Worm (Caenorhabditis elegans) whole organism, L4 larva: ENCODE data around the gene pepm-1.

ENCODE experiments used
- F10B5.3 ChIP-seq: sonication (generic microtip); optimal IDR thresholded peaks from 2 replicates; lab custom pipeline; 2016; ENCODE audit warnings: mild to moderate bottlenecking, missing genetic modification characterization, missing compliant biosample characterization
- F37D6.2 ChIP-seq: sonication (generic microtip); optimal IDR thresholded peaks from 2 replicates; lab custom pipeline; 2016; ENCODE audit warnings: mild to moderate bottlenecking, missing genetic modification characterization, missing compliant biosample characterization
- F49E8.2 ChIP-seq: sonication (generic microtip); optimal IDR thresholded peaks from 2 replicates; lab custom pipeline; 2016; ENCODE audit warnings: missing compliant biosample characterization, mild to moderate bottlenecking, missing genetic modification characterization, borderline replicate concordance
- T26A8.4 ChIP-seq: fragments of 200-800 bp; sonication (Bioruptor generic); IDR thresholded peaks from 2 replicates; pipeline ENCODE4 v1.3.6; 2022; ENCODE audit warnings: missing genetic modification characterization, missing compliant biosample characterization
- Y5F2A.4 ChIP-seq: fragments of 200-800 bp; sonication (Bioruptor generic); optimal IDR thresholded peaks from 2 replicates; lab custom pipeline; 2018; ENCODE audit warnings: mild to moderate bottlenecking, missing genetic modification characterization, missing compliant biosample characterization
- aha-1 ChIP-seq: fragments of 150-350 bp; peaks from one replicate; lab custom pipeline; 2014; ENCODE audit warnings: missing biosample characterization, missing genetic modification characterization
- aly-2 ChIP-seq: sonication (generic microtip); optimal IDR thresholded peaks from 2 replicates; lab custom pipeline; 2018; ENCODE audit warnings: missing biosample characterization, missing genetic modification characterization
- ama-1 ChIP-seq: fragments of 150-350 bp; optimal IDR thresholded peaks from 2 replicates; lab custom pipeline; 2014; ENCODE audit warnings: inconsistent platforms, mixed read lengths
- arid-1 ChIP-seq: fragments of 200-800 bp; sonication (Bioruptor generic); conservative IDR thresholded peaks from 2 replicates; pipeline ENCODE4 v1.3.6; 2022; ENCODE audit warnings: missing genetic modification reagents, missing genetic modification characterization, missing compliant biosample characterization
- daf-16 ChIP-seq, 3 experiments: sonication (generic microtip); optimal IDR thresholded peaks; 2 replicates each; lab custom pipeline; 2016 to 2017; ENCODE audit warnings: missing genetic modification characterization in 3 of 3, missing genetic modification reagents in 3 of 3, mild to moderate bottlenecking in 2 of 3, missing compliant biosample characterization in 2 of 3, missing biosample characterization in 1 of 3, moderate library complexity in 1 of 3
- dmd-9 ChIP-seq: fragments of 200-800 bp; sonication (Bioruptor generic); IDR thresholded peaks from 2 replicates; pipeline ENCODE4 v1.3.6; 2022; ENCODE audit warnings: missing genetic modification reagents, missing genetic modification characterization, missing compliant biosample characterization
- dve-1 ChIP-seq: sonication (generic microtip); optimal IDR thresholded peaks from 2 replicates; lab custom pipeline; 2017; ENCODE audit warnings: antibody characterized with exemption, mild to moderate bottlenecking, missing genetic modification characterization, missing compliant biosample characterization; ENCODE audit not compliant: insufficient read depth
- egl-27 ChIP-seq: sonication (generic microtip); optimal IDR thresholded peaks from 3 replicates; lab custom pipeline; 2017; ENCODE audit warnings: missing biosample characterization, missing genetic modification reagents, missing genetic modification characterization
- egl-43 ChIP-seq: fragments of 200-800 bp; sonication (Bioruptor generic); IDR thresholded peaks from 2 replicates; pipeline ENCODE4 v1.3.6; 2022; ENCODE audit warnings: missing genetic modification reagents, missing genetic modification characterization, missing compliant biosample characterization
- hlh-11 ChIP-seq: fragments of 200-800 bp; sonication (Bioruptor generic); optimal IDR thresholded peaks from 2 replicates; lab custom pipeline; 2018; ENCODE audit warnings: mild to moderate bottlenecking, missing genetic modification characterization, missing compliant biosample characterization
- hlh-30 ChIP-seq: sonication (generic microtip); optimal IDR thresholded peaks from 2 replicates; lab custom pipeline; 2017; ENCODE audit warnings: antibody characterized with exemption, mild to moderate bottlenecking, missing genetic modification characterization, missing compliant biosample characterization; ENCODE audit not compliant: insufficient read depth
- lim-7 ChIP-seq: fragments of 200-800 bp; sonication (Bioruptor generic); IDR thresholded peaks from 2 replicates; pipeline ENCODE4 v1.3.6; 2022; ENCODE audit warnings: missing genetic modification characterization, missing compliant biosample characterization
- lin-13 ChIP-seq: fragments of 150-350 bp; optimal IDR thresholded peaks from 2 replicates; lab custom pipeline; 2014; ENCODE audit warnings: missing biosample characterization, missing genetic modification reagents, missing genetic modification characterization
- lin-38 ChIP-seq: fragments of 200-800 bp; sonication (Bioruptor generic); IDR thresholded peaks from 2 replicates; pipeline ENCODE4 v1.3.6; 2022; ENCODE audit warnings: missing genetic modification reagents, missing genetic modification characterization, missing compliant biosample characterization
- lsy-2 ChIP-seq, 2 experiments: fragments of 150-350 bp in 1 of 2; sonication (generic microtip) in 1 of 2; optimal IDR thresholded peaks; 2 replicates each; lab custom pipeline; 2014 to 2017; ENCODE audit warnings: missing biosample characterization in 2 of 2, missing genetic modification characterization in 2 of 2
- mep-1 ChIP-seq: fragments of 150-350 bp; sonication (generic microtip); optimal IDR thresholded peaks from 3 replicates; lab custom pipeline; 2014; ENCODE audit warnings: missing biosample characterization, missing genetic modification characterization
- mes-2 ChIP-seq: sonication (generic microtip); optimal IDR thresholded peaks from 2 replicates; lab custom pipeline; 2016; ENCODE audit warnings: missing genotype, mild to moderate bottlenecking, missing genetic modification characterization, missing compliant biosample characterization; ENCODE audit not compliant: poor library complexity, severe bottlenecking
- nhr-111 ChIP-seq: fragments of 200-800 bp; sonication (Bioruptor generic); optimal IDR thresholded peaks from 2 replicates; lab custom pipeline; 2018; ENCODE audit warnings: mild to moderate bottlenecking, missing genetic modification characterization, missing compliant biosample characterization
- nhr-48 ChIP-seq: sonication (generic microtip); optimal IDR thresholded peaks from 2 replicates; lab custom pipeline; 2016; ENCODE audit warnings: mild to moderate bottlenecking, missing genetic modification characterization, missing compliant biosample characterization
- nhr-6 ChIP-seq: fragments of 150-350 bp; optimal IDR thresholded peaks from 2 replicates; lab custom pipeline; 2014; ENCODE audit warnings: missing biosample characterization, missing genetic modification characterization
- pha-4 ChIP-seq, 2 experiments: fragments of 150-350 bp in 1 of 2; fragments of 200-800 bp in 1 of 2; sonication (Bioruptor generic) in 1 of 2; IDR thresholded peaks in 1 of 2; optimal IDR thresholded peaks in 1 of 2; 2 replicates each; pipeline versions ENCODE4 v1.3.6 to Lab custom; 2014 to 2022; ENCODE audit warnings: missing genetic modification characterization in 2 of 2, missing genetic modification reagents in 2 of 2, missing biosample characterization in 1 of 2, missing compliant biosample characterization in 1 of 2
- php-3 ChIP-seq: fragments of 200-800 bp; sonication (Bioruptor generic); IDR thresholded peaks from 2 replicates; pipeline ENCODE4 v1.3.6; 2022; ENCODE audit warnings: missing genetic modification reagents, missing genetic modification characterization, missing compliant biosample characterization
- skn-1 ChIP-seq: fragments of 150-350 bp; optimal IDR thresholded peaks from 2 replicates; lab custom pipeline; 2014; ENCODE audit warnings: missing biosample characterization, missing genetic modification characterization
- snpc-4 ChIP-seq: fragments of 150-350 bp; optimal IDR thresholded peaks from 2 replicates; lab custom pipeline; 2014; ENCODE audit warnings: missing biosample characterization, missing genetic modification characterization
- spr-3 ChIP-seq: fragments of 200-800 bp; sonication (Bioruptor generic); optimal IDR thresholded peaks from 2 replicates; lab custom pipeline; 2018; ENCODE audit warnings: mild to moderate bottlenecking, missing genetic modification characterization, missing compliant biosample characterization
- unc-130 ChIP-seq: sonication (generic microtip); optimal IDR thresholded peaks from 2 replicates; lab custom pipeline; 2016; ENCODE audit warnings: missing genetic modification reagents, missing genetic modification characterization, missing compliant biosample characterization
- unc-62 ChIP-seq, 3 experiments: fragments of 150-350 bp in 1 of 3; sonication (generic microtip); optimal IDR thresholded peaks in 2 of 3; peaks in 1 of 3; 1 replicate in 1 of 3; 2 replicates in 2 of 3; lab custom pipeline; 2014 to 2017; ENCODE audit warnings: missing biosample characterization in 3 of 3, missing genetic modification characterization in 3 of 3, missing genetic modification reagents in 3 of 3, missing genotype in 1 of 3
- zag-1 ChIP-seq: fragments of 150-350 bp; optimal IDR thresholded peaks from 2 replicates; lab custom pipeline; 2014; ENCODE audit warnings: missing biosample characterization, missing genetic modification characterization
- ztf-11 ChIP-seq: fragments of 150-350 bp; optimal IDR thresholded peaks from 2 replicates; lab custom pipeline; 2014; ENCODE audit warnings: missing biosample characterization, missing genetic modification characterization
- ztf-7 ChIP-seq: fragments of 150-350 bp; optimal IDR thresholded peaks from 2 replicates; lab custom pipeline; 2014; ENCODE audit warnings: missing biosample characterization, missing genetic modification characterization

The pepm-1 gene

ce11 chrV:14355738-14356368 lies 26.9 kb downstream of the pepm-1 start, which contains the start of gene cyn-1 (continued):
- TF ChIP-seq pha-4 (GFP tag; IDR thresholded peaks at IDR 0.05; lab: Robert Waterston, UW) (peak; percentile 49; the same call in 1 of the 2 replicates), pha-4 (tag; optimal IDR thresholded peaks at IDR 0.05; lab: Kevin White, UChicago) (peak; percentile 72), ama-1 (lab: Kevin White, UChicago) (peak; percentile 10), hlh-11 (peak; percentile 66), lsy-2 (tag; optimal IDR thresholded peaks at IDR 0.05; lab: Kevin White, UChicago) (peak in 1 of 2 experiments; percentile 93), aly-2 (tag; lab: Kevin White, UChicago) (no peak), ztf-11 (no peak), zag-1 (tag; lab: Kevin White, UChicago) (peak; percentile 8), unc-130 (GFP tag; lab: Kevin White, UChicago) (peak; percentile 41), aha-1 (tag; lab: Kevin White, UChicago) (peak; percentile 31), F37D6.2 (tag; lab: Kevin White, UChicago) (peak; percentile 40), php-3 (GFP tag; lab: Robert Waterston, UW) (no peak), mep-1 (tag; lab: Kevin White, UChicago) (peak; percentile 86), F10B5.3 (peak; percentile 40), arid-1 (GFP tag; lab: Robert Waterston, UW) (0 out of 2 replicates have a peak, but pooled peaks have one; percentile 14), nhr-111 (GFP tag; lab: Kevin White, UChicago) (no peak), F49E8.2 (tag; lab: Kevin White, UChicago) (peak; percentile 1), lin-13 (no peak), lim-7 (no peak), nhr-6 (tag; lab: Kevin White, UChicago) (peak; percentile 96), lin-38 (GFP tag; lab: Robert Waterston, UW) (peak; percentile 84), egl-27 (no peak), ztf-7 (tag; lab: Kevin White, UChicago) (peak; percentile 53), dmd-9 (GFP tag; lab: Robert Waterston, UW) (no peak)
- TF ChIP-seq, all 104 proteins: peak for 40

- TF ChIP-seq hlh-30 (tag; lab: Kevin White, UChicago) (peak; percentile 35), T26A8.4 (peak; percentile 63), unc-62 (GFP tag; optimal IDR thresholded peaks at IDR 0.05 in 1 of 2; lab: Kevin White, UChicago) (no peak), unc-62 (tag; optimal IDR thresholded peaks at IDR 0.05; lab: Kevin White, UChicago) (no peak), skn-1 (no peak), dve-1 (tag; lab: Kevin White, UChicago) (peak; percentile 19), spr-3 (GFP tag; lab: Kevin White, UChicago) (peak; percentile 11), hlh-11 (peak; percentile 23), daf-16 (GFP tag; optimal IDR thresholded peaks at IDR 0.05; lab: Kevin White, UChicago) (no peak), daf-16 (tag; optimal IDR thresholded peaks at IDR 0.05; lab: Kevin White, UChicago) (peak; percentile 42), arid-1 (GFP tag; lab: Robert Waterston, UW) (no peak), Y5F2A.4 (peak; percentile 0), mes-2 (tag; lab: Kevin White, UChicago) (peak; percentile 39), snpc-4 (peak; percentile 70), mep-1 (tag; lab: Kevin White, UChicago) (peak; percentile 21)
Measured at ce11 chrV:14358577-14358976, 29.7 kb downstream of the pepm-1 start, which contains the start of gene Y49A3A.4. TSS of gene Y49A3A.4 (minus strand) at chrV:14358890.

ce11 chrV:14361973-14362372 lies 33.1 kb downstream of the pepm-1 start:
- no peak for TF ChIP-seq nhr-48 (tag; lab: Kevin White, UChicago)
- TF ChIP-seq egl-43 (GFP tag; lab: Robert Waterston, UW): 0 out of 2 replicates have a peak, but pooled peaks have one; percentile 12
